Fruit fly (Drosophila melanogaster): ENCODE results near the gene exex.

DNA sequence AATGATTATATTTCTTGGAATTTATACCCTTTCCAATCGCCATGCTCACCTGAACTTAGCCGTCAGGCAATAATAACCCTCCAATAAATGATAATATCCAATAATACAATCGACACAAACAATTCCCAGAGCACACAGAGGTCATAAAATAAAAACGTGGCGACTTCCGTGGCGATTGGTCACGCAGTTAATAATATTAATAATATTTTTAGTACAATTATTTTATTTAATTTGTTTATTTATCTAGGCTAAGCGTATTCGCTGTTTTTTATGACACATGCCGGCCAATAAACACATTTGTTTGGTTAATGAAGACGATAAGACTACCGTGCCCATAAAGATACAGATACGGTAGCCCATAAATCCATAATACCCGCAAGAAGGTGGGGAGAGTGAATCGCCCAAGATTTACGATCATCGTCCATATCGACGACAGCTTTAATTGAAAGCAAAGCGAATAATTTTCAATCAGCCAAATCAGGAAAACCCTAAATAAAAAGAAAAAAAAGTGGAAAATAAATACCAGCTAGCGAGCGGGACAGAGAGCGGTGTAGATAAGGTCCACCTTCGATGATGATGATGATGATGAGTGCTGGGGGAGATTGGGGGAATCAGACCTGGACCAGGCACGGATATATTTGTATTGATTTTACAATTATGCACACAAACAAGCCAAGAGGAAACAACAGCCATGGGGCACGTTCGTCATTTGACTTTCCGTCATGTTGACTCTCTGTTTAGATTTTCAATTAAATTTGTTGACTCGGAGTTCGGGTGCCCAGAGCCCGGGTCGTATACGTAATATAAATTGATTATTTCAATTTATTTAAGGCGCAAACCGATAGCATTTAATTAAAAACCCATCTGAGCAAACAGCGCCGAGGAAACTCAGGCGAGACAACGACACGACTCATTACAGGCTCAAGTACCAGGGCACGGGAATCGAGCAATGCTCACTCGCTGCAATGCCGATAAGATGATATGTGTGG is 13.0 kb downstream of the exex start:
- TF ChIP-seq CG12744 (GFP tag; optimal IDR thresholded peaks at IDR 0.05) (no peak), HHEX (GFP tag; optimal IDR thresholded peaks at IDR 0.05) (no peak), CG14667 (GFP tag; IDR thresholded peaks at IDR 0.05) (no peak), CG10543 (GFP tag; optimal IDR thresholded peaks at IDR 0.05) (no peak), fd64A (GFP tag; optimal IDR thresholded peaks at IDR 0.05) (peak; percentile 18), CG13424 (tag; optimal IDR thresholded peaks at IDR 0.05) (no peak), h (optimal IDR thresholded peaks at IDR 0.05) (no peak), dmrt99B (tag; optimal IDR thresholded peaks at IDR 0.05) (no peak), CG16779 (GFP tag; IDR thresholded peaks at IDR 0.05) (no peak), tna (GFP tag; IDR thresholded peaks at IDR 0.05; ENCODE audit: partially characterized antibody) (no peak), crp (GFP tag; optimal IDR thresholded peaks at IDR 0.05) (no peak), ftz-f1 (GFP tag; optimal IDR thresholded peaks at IDR 0.05) (no peak), Pdp1 (GFP tag; optimal IDR thresholded peaks at IDR 0.05) (peak in 1 of 2 experiments; percentile 47), gro (GFP tag; optimal IDR thresholded peaks at IDR 0.05) (no peak)

All from whole organism, embryonic.